Worm (Caenorhabditis elegans) whole organism, mixed stage, embryonic: ENCODE results near the gene C45G9.10.
A peak's percentile ranks its signal among the peaks of the same experiment; 100 is the strongest.

Experiments used
- M03D4.4 ChIP-seq: sonication (generic microtip); optimal IDR thresholded peaks from 2 replicates; lab custom pipeline; 2017; ENCODE audit warnings: mild to moderate bottlenecking, missing genetic modification characterization, missing compliant biosample characterization
- bed-3 ChIP-seq: fragments of 200-800 bp; sonication (Bioruptor generic); optimal IDR thresholded peaks from 3 replicates; lab custom pipeline; 2018; ENCODE audit warnings: mild to moderate bottlenecking, missing genetic modification characterization, moderate library complexity, missing compliant biosample characterization
- ceh-39 ChIP-seq: fragments of 150-350 bp; optimal IDR thresholded peaks from 2 replicates; lab custom pipeline; 2014; ENCODE audit warnings: missing biosample characterization, missing genetic modification characterization
- ceh-43 ChIP-seq: fragments of 200-800 bp; sonication (Bioruptor generic); optimal IDR thresholded peaks from 2 replicates; lab custom pipeline; 2018; ENCODE audit warnings: mild to moderate bottlenecking, missing genetic modification characterization, moderate library complexity, missing compliant biosample characterization
- ceh-83 ChIP-seq: fragments of 200-800 bp; sonication (Bioruptor generic); optimal IDR thresholded peaks from 2 replicates; lab custom pipeline; 2018; ENCODE audit warnings: mild to moderate bottlenecking, missing genetic modification characterization, missing compliant biosample characterization
- cnd-1 ChIP-seq: fragments of 200-800 bp; sonication (Bioruptor generic); optimal IDR thresholded peaks from 2 replicates; lab custom pipeline; 2018; ENCODE audit warnings: mild to moderate bottlenecking, missing genetic modification characterization, missing compliant biosample characterization
- drap-1 ChIP-seq: fragments of 200-800 bp; sonication (Bioruptor generic); optimal IDR thresholded peaks from 3 replicates; lab custom pipeline; 2018; ENCODE audit warnings: mild to moderate bottlenecking, missing genetic modification characterization, missing compliant biosample characterization
- elt-3 ChIP-seq: fragments of 150-350 bp; optimal IDR thresholded peaks from 2 replicates; lab custom pipeline; 2014; ENCODE audit warnings: missing biosample characterization, missing genetic modification characterization
- flh-1 ChIP-seq: fragments of 200-800 bp; sonication (Bioruptor generic); optimal IDR thresholded peaks from 2 replicates; lab custom pipeline; 2018; ENCODE audit warnings: mild to moderate bottlenecking, missing genetic modification characterization, moderate library complexity, missing compliant biosample characterization
- ham-2 ChIP-seq: fragments of 200-800 bp; sonication (Bioruptor generic); optimal IDR thresholded peaks from 2 replicates; lab custom pipeline; 2018; ENCODE audit warnings: mild to moderate bottlenecking, missing genetic modification characterization, missing compliant biosample characterization
- lin-13 ChIP-seq: fragments of 150-350 bp; optimal IDR thresholded peaks from 2 replicates; lab custom pipeline; 2014; ENCODE audit warnings: missing biosample characterization, missing genetic modification characterization
- lin-32 ChIP-seq: fragments of 200-800 bp; sonication (Bioruptor generic); optimal IDR thresholded peaks from 2 replicates; lab custom pipeline; 2018; ENCODE audit warnings: mild to moderate bottlenecking, missing genetic modification characterization, missing compliant biosample characterization
- lsy-2 ChIP-seq: fragments of 150-350 bp; optimal IDR thresholded peaks from 2 replicates; lab custom pipeline; 2014; ENCODE audit warnings: missing biosample characterization, missing genetic modification characterization
- mab-5 ChIP-seq: fragments of 150-350 bp; optimal IDR thresholded peaks from 2 replicates; lab custom pipeline; 2014; ENCODE audit warnings: missing biosample characterization, missing genetic modification characterization
- mep-1 ChIP-seq: fragments of 150-350 bp; optimal IDR thresholded peaks from 2 replicates; lab custom pipeline; 2017; ENCODE audit warnings: missing biosample characterization, missing genetic modification reagents, missing genetic modification characterization, inconsistent platforms
- mls-2 ChIP-seq: sonication (generic microtip); optimal IDR thresholded peaks from 2 replicates; lab custom pipeline; 2016; ENCODE audit warnings: mild to moderate bottlenecking, missing genetic modification characterization, moderate library complexity, missing compliant biosample characterization
- nhr-12 ChIP-seq: fragments of 150-350 bp; optimal IDR thresholded peaks from 2 replicates; lab custom pipeline; 2014; ENCODE audit warnings: missing biosample characterization, missing genetic modification characterization
- nhr-2 ChIP-seq: fragments of 150-350 bp; optimal IDR thresholded peaks from 2 replicates; lab custom pipeline; 2014; ENCODE audit warnings: missing biosample characterization, missing genetic modification characterization
- nhr-237 ChIP-seq: fragments of 150-350 bp; optimal IDR thresholded peaks from 2 replicates; lab custom pipeline; 2014; ENCODE audit warnings: missing biosample characterization, missing genetic modification characterization
- nhr-28 ChIP-seq: fragments of 150-350 bp; optimal IDR thresholded peaks from 2 replicates; lab custom pipeline; 2014; ENCODE audit warnings: missing biosample characterization, missing genetic modification characterization
- nhr-76 ChIP-seq: sonication (generic microtip); optimal IDR thresholded peaks from 2 replicates; lab custom pipeline; 2017; ENCODE audit warnings: missing biosample characterization, missing genetic modification characterization
- pha-4 ChIP-seq: fragments of 150-350 bp; optimal IDR thresholded peaks from 2 replicates; lab custom pipeline; 2018; ENCODE audit warnings: missing biosample characterization, missing genetic modification reagents, missing genetic modification characterization
- sem-2 ChIP-seq: fragments of 200-800 bp; sonication (Bioruptor generic); optimal IDR thresholded peaks from 2 replicates; lab custom pipeline; 2018; ENCODE audit warnings: mild to moderate bottlenecking, missing genetic modification characterization, missing compliant biosample characterization
- snpc-4 ChIP-seq: fragments of 150-350 bp; optimal IDR thresholded peaks from 2 replicates; lab custom pipeline; 2014; ENCODE audit warnings: missing biosample characterization, missing genetic modification characterization
- sptf-1 ChIP-seq: sonication (generic microtip); optimal IDR thresholded peaks from 2 replicates; lab custom pipeline; 2017; ENCODE audit warnings: mild to moderate bottlenecking, missing genetic modification characterization, moderate library complexity, missing compliant biosample characterization
- tbx-8 ChIP-seq: fragments of 200-800 bp; sonication (Bioruptor generic); optimal IDR thresholded peaks from 2 replicates; lab custom pipeline; 2018; ENCODE audit warnings: mild to moderate bottlenecking, missing genetic modification characterization, moderate library complexity, missing compliant biosample characterization
- unc-120 ChIP-seq: sonication (generic microtip); optimal IDR thresholded peaks from 2 replicates; lab custom pipeline; 2017; ENCODE audit warnings: missing genetic modification characterization, missing compliant biosample characterization; ENCODE audit not compliant: poor library complexity, severe bottlenecking
- unc-39 ChIP-seq: fragments of 150-350 bp; optimal IDR thresholded peaks from 2 replicates; lab custom pipeline; 2014; ENCODE audit warnings: missing biosample characterization, missing genetic modification characterization
- unc-62 ChIP-seq: fragments of 150-350 bp; optimal IDR thresholded peaks from 2 replicates; lab custom pipeline; 2014; ENCODE audit warnings: missing biosample characterization, missing genetic modification reagents, missing genetic modification characterization
- zip-8 ChIP-seq: fragments of 150-350 bp; optimal IDR thresholded peaks from 2 replicates; lab custom pipeline; 2014; ENCODE audit warnings: missing biosample characterization, missing genetic modification characterization
- ztf-11 ChIP-seq: fragments of 150-350 bp; optimal IDR thresholded peaks from 2 replicates; lab custom pipeline; 2014; ENCODE audit warnings: missing biosample characterization, missing genetic modification characterization

Gene C45G9.10

ce11 chrIII:5036158-5036557 is 25.5 kb downstream of the C45G9.10 start, which contains the start of gene C45G9.6:
Gene C45G9.6, plus strand, starts transcription at chrIII:5036458.
- no peak for TF ChIP-seq mab-5
- TF ChIP-seq sptf-1 (tag; lab: Kevin White, UChicago) = no peak
- no peak for TF ChIP-seq snpc-4
- TF ChIP-seq ceh-39 = no peak
- no peak for TF ChIP-seq sem-2

ce11 chrIII:5031375-5031836 is 30.3 kb downstream of the C45G9.10 start:
- peak; percentile 78 for TF ChIP-seq nhr-2 (tag; lab: Kevin White, UChicago)
- TF ChIP-seq lsy-2 (tag; lab: Kevin White, UChicago) = peak; percentile 63
- peak; percentile 91 for TF ChIP-seq M03D4.4 (tag; lab: Kevin White, UChicago)
- TF ChIP-seq elt-3 = peak; percentile 28
- TF ChIP-seq sptf-1 (tag; lab: Kevin White, UChicago) = peak; percentile 94
- peak; percentile 44 for TF ChIP-seq unc-62 (GFP tag; lab: Kevin White, UChicago)
- TF ChIP-seq ceh-83 (GFP tag; lab: Kevin White, UChicago) = peak; percentile 91
- peak; percentile 89 for TF ChIP-seq cnd-1 (tag; lab: Kevin White, UChicago)
- peak; percentile 66 for TF ChIP-seq tbx-8 (GFP tag; lab: Kevin White, UChicago)
- peak; percentile 18 for TF ChIP-seq nhr-12
- peak; percentile 91 for TF ChIP-seq drap-1
- peak; percentile 39 for TF ChIP-seq pha-4
- TF ChIP-seq ztf-11 (tag; lab: Kevin White, UChicago) = peak; percentile 70
- TF ChIP-seq mep-1 (tag; lab: Kevin White, UChicago) = peak; percentile 70
- peak; percentile 96 for TF ChIP-seq mls-2
- TF ChIP-seq unc-120 (tag; lab: Kevin White, UChicago) = peak; percentile 84
- TF ChIP-seq flh-1 (GFP tag; lab: Kevin White, UChicago) = peak; percentile 72
- peak; percentile 81 for TF ChIP-seq bed-3 (GFP tag; lab: Kevin White, UChicago)
- peak; percentile 64 for TF ChIP-seq nhr-237 (tag; lab: Kevin White, UChicago)
- TF ChIP-seq ham-2 = peak; percentile 93
- TF ChIP-seq sem-2 = peak; percentile 82
- TF ChIP-seq unc-39 (tag; lab: Kevin White, UChicago) = peak; percentile 1
- TF ChIP-seq lin-32 = peak; percentile 77
- TF ChIP-seq ceh-43 (GFP tag; lab: Kevin White, UChicago) = peak; percentile 90

DNA sequence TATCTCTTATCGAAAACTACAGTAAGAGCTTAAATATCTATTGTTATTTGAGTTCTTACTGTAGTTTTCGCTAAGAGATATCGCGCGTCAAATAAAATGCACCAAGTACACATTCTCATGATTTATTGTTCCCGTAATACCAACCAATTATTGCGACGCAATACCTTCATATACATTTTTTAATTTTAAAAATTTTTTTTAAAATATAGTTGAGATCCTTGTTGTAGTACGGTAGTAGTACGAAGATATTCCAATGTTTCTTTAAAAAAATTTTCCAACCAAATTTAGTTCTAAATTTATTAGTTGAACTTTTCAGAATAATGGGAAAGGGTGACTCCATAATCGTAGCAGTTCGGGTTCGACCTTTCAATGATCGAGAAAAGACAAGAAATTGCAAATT is 31.1 kb downstream of the C45G9.10 start, which contains the start of gene klp-6:
TSS of gene klp-6 (plus strand) at position 301 of the 400 bp plus-strand sequence.
- TF ChIP-seq nhr-2 (tag; lab: Kevin White, UChicago) (no peak), unc-120 (tag; lab: Kevin White, UChicago) (no peak), unc-39 (tag; lab: Kevin White, UChicago) (no peak), unc-62 (GFP tag; lab: Kevin White, UChicago) (no peak), sptf-1 (tag; lab: Kevin White, UChicago) (no peak), zip-8 (no peak), nhr-76 (tag; lab: Kevin White, UChicago) (no peak), ceh-83 (GFP tag; lab: Kevin White, UChicago) (no peak), nhr-237 (tag; lab: Kevin White, UChicago) (no peak), cnd-1 (tag; lab: Kevin White, UChicago) (no peak), mep-1 (tag; lab: Kevin White, UChicago) (no peak), snpc-4 (no peak), mls-2 (no peak), nhr-28 (tag; lab: Kevin White, UChicago) (no peak), bed-3 (GFP tag; lab: Kevin White, UChicago) (no peak), lin-13 (tag; lab: Kevin White, UChicago) (no peak), lin-32 (no peak), mab-5 (no peak), ham-2 (no peak), M03D4.4 (tag; lab: Kevin White, UChicago) (no peak)

DNA sequence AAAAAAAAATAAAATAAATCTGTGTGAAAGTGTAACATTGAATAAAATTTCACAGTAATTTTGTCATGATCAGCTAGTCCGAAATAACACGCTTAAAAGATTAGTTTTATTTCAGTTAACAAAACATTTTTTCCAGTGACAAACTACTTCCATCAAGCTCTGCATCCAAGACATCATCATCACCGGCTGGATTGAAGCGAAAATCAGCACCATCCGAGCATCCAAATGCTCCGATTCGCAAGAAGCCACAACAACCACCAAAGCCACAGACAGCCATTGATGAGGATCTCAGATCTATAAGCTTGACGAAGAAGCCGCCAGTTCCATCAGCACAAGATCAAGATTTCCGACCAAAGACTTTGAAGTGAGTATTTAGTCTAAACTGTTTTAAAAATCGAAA is 34.5 kb downstream of the C45G9.10 start:
- TF ChIP-seq unc-120 (tag; lab: Kevin White, UChicago) = no peak
- TF ChIP-seq sptf-1 (tag; lab: Kevin White, UChicago) = peak; percentile 51
- TF ChIP-seq tbx-8 (GFP tag; lab: Kevin White, UChicago) = peak; percentile 13
- TF ChIP-seq M03D4.4 (tag; lab: Kevin White, UChicago) = peak; percentile 37
- TF ChIP-seq sem-2 = no peak
- no peak for TF ChIP-seq mep-1 (tag; lab: Kevin White, UChicago)
- TF ChIP-seq ceh-83 (GFP tag; lab: Kevin White, UChicago) = peak; percentile 49
- TF ChIP-seq mls-2 = peak; percentile 8
- TF ChIP-seq, all 35 proteins: peak for 5
